Fruit fly (Drosophila melanogaster): Measurements from ENCODE around the gene CG9672.

dm6 chrX:16691440-16691839 lies 15.2 kb downstream of the CG9672 start:
- TF ChIP-seq Pif1A (GFP tag; optimal IDR thresholded peaks at IDR 0.05) (peak; percentile 77), CG10348 (GFP tag; IDR thresholded peaks at IDR 0.05) (peak; percentile 19; the same call in 1 of the 2 replicates), CG4496 (GFP tag; IDR thresholded peaks at IDR 0.05) (peak; percentile 95), CG9948 (tag; optimal IDR thresholded peaks at IDR 0.05) (peak; percentile 61), Snoo (tag; optimal IDR thresholded peaks at IDR 0.05) (peak; percentile 48), EcR (GFP tag; optimal IDR thresholded peaks at IDR 0.05) (no peak), Ets98B (GFP tag; IDR thresholded peaks at IDR 0.05) (peak; percentile 90), CG8159 (tag; optimal IDR thresholded peaks at IDR 0.05) (peak; percentile 62), Pif1B (GFP tag; optimal IDR thresholded peaks at IDR 0.05) (peak; percentile 65), gl (tag; optimal IDR thresholded peaks at IDR 0.05) (peak; percentile 43), CG17806 (tag; optimal IDR thresholded peaks at IDR 0.05) (peak; percentile 62), fd96Ca (GFP tag; IDR thresholded peaks at IDR 0.05) (peak; percentile 90)
